Worm (Caenorhabditis elegans) whole organism, early embryonic: ENCODE results near the gene aqp-1.

ENCODE experiments used
- aly-1 ChIP-seq: sonication (generic microtip); optimal IDR thresholded peaks from 2 replicates; lab custom pipeline; 2016; ENCODE audit warnings: missing genetic modification characterization, missing compliant biosample characterization
- ama-1 ChIP-seq: fragments of 150-350 bp; optimal IDR thresholded peaks from 2 replicates; lab custom pipeline; 2014
- scrt-1 ChIP-seq: fragments of 200-800 bp; sonication (Bioruptor generic); IDR thresholded peaks from 2 replicates; pipeline ENCODE4 v1.3.6; 2022; ENCODE audit warnings: missing genetic modification characterization, missing compliant biosample characterization
- tbx-11 ChIP-seq: fragments of 200-800 bp; sonication (Bioruptor generic); IDR thresholded peaks from 2 replicates; pipeline ENCODE4 v1.3.6; 2022; ENCODE audit warnings: missing genetic modification characterization, missing compliant biosample characterization

DNA sequence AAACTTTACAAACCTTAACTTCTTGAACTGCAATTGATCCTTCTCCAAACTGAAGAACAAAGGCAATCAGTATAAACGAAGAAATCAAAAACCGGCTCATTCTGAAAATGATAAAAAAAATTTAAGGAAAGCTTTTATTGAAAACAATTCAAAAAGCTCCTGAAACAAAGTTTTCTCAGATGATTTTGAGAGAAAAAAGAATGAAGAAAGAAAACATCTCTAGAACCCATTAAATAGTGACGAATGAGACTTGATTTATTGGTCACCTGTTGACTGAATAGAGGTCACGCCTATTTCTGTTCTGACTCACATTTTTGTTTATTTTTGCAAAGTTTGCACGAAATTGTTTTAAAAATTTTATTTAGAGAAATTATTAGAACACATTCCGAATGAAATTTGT lies 26.9 kb downstream of the aqp-1 start, which contains the start of gene E04F6.8:
- no peak for TF ChIP-seq tbx-11 (GFP tag; lab: Robert Waterston, UW)
- no peak for TF ChIP-seq scrt-1 (GFP tag; lab: Robert Waterston, UW)
- TF ChIP-seq ama-1 (lab: Kevin White, UChicago), result no peak
- no peak for TF ChIP-seq aly-1 (tag; lab: Kevin White, UChicago)
